Worm (Caenorhabditis elegans) whole organism, L3 larva: ENCODE results near the gene pus-1.

Experiments used
- ceh-82 ChIP-seq: fragments of 150-350 bp; optimal IDR thresholded peaks from 2 replicates; lab custom pipeline; 2014; ENCODE audit warnings: missing biosample characterization, missing genetic modification characterization
- daf-12 ChIP-seq: fragments of 150-350 bp; optimal IDR thresholded peaks from 2 replicates; lab custom pipeline; 2014; ENCODE audit warnings: missing biosample characterization, missing genetic modification reagents, missing genetic modification characterization
- lin-39 ChIP-seq: fragments of 150-350 bp; optimal IDR thresholded peaks from 2 replicates; lab custom pipeline; 2018; ENCODE audit warnings: missing biosample characterization, missing genetic modification reagents, missing genetic modification characterization
- nhr-237 ChIP-seq: fragments of 150-350 bp; optimal IDR thresholded peaks from 2 replicates; lab custom pipeline; 2014; ENCODE audit warnings: missing biosample characterization, missing genetic modification characterization
- tbx-2 ChIP-seq: sonication (generic microtip); optimal IDR thresholded peaks from 2 replicates; lab custom pipeline; 2016; ENCODE audit warnings: mild to moderate bottlenecking, missing genetic modification characterization, missing compliant biosample characterization
- unc-39 ChIP-seq: sonication (generic microtip); optimal IDR thresholded peaks from 4 replicates; lab custom pipeline; 2017; ENCODE audit warnings: missing biosample characterization, missing genetic modification characterization
- unc-62 ChIP-seq: fragments of 150-350 bp; sonication (generic microtip); optimal IDR thresholded peaks from 4 replicates; lab custom pipeline; 2014; ENCODE audit warnings: missing biosample characterization, missing genetic modification reagents, missing genetic modification characterization
- ztf-4 ChIP-seq: fragments of 150-350 bp; optimal IDR thresholded peaks from 2 replicates; lab custom pipeline; 2014; ENCODE audit warnings: missing biosample characterization, missing genetic modification characterization

DNA sequence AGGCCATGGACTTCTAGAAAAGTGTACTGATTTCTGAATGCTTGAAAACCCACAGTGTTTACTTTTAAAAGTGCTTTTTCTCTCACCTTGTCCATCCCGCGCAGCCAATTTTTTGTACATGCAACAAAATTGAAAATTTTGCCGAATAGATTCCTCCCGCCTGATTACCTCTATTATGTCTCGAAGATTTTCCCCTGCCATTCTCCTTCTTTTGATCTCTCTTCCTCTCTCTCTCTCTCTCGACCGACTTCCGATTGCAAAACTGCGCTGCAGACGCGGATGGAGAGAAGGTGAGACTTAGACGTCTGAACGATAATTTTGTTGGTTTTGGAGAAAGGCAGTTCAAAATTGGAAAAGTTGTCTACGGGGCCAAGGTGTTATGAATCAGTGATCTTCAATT lies 20.3 kb downstream of the pus-1 start:
- TF ChIP-seq nhr-237 (tag; lab: Kevin White, UChicago) (no peak), ztf-4 (tag; lab: Kevin White, UChicago) (no peak), lin-39 (tag; lab: Kevin White, UChicago) (no peak), unc-39 (no peak), unc-62 (GFP tag; lab: Kevin White, UChicago) (no peak), daf-12 (no peak), tbx-2 (tag; lab: Kevin White, UChicago) (no peak), ceh-82 (no peak)
